Worm (Caenorhabditis elegans): ENCODE data around the gene tkt-1.

tkt-1 gene

ce11 chrIV:10259557-10259956 is 16.1 kb downstream of the tkt-1 start, which contains the start of gene F01G10.9:
F01G10.9 (minus strand) TSS chrIV:10259657.
- TF ChIP-seq dox-1 (GFP tag; IDR thresholded peaks at IDR 0.05) (no peak), sdz-38 (tag; optimal IDR thresholded peaks at IDR 0.05) (no peak), attf-3 (GFP tag; conservative IDR thresholded peaks at IDR 0.05) (no peak), B0261.1 (tag; optimal IDR thresholded peaks at IDR 0.05) (no peak), F23B12.7 (tag; optimal IDR thresholded peaks at IDR 0.05; ENCODE audit: insufficient read depth) (no peak), nfyb-1 (GFP tag; IDR thresholded peaks at IDR 0.05) (no peak), athp-1 (tag; optimal IDR thresholded peaks at IDR 0.05) (no peak), dpl-1 (GFP tag; optimal IDR thresholded peaks at IDR 0.05) (no peak), die-1 (tag; optimal IDR thresholded peaks at IDR 0.05) (no peak), gei-17 (GFP tag; optimal IDR thresholded peaks at IDR 0.05) (no peak), lin-35 (GFP tag; optimal IDR thresholded peaks at IDR 0.05) (no peak), cebp-1 (GFP tag; IDR thresholded peaks at IDR 0.05) (no peak), cebp-1 (tag; optimal IDR thresholded peaks at IDR 0.05) (no peak), aptf-2 (GFP tag; conservative IDR thresholded peaks at IDR 0.05) (no peak), B0336.3 (GFP tag; IDR thresholded peaks at IDR 0.05) (no peak)

- TF ChIP-seq rpc-1 (optimal IDR thresholded peaks at IDR 0.05) = no peak
- no peak for TF ChIP-seq rpc-1 (tag; optimal IDR thresholded peaks at IDR 0.05)
- no peak for TF ChIP-seq nhr-27 (tag; optimal IDR thresholded peaks at IDR 0.05)
- no peak for TF ChIP-seq attf-5 (GFP tag; optimal IDR thresholded peaks at IDR 0.05)
- TF ChIP-seq lin-54 (GFP tag; optimal IDR thresholded peaks at IDR 0.05) = no peak
- no peak for TF ChIP-seq let-607 (tag; optimal IDR thresholded peaks at IDR 0.05)
- no peak for TF ChIP-seq sptf-2 (GFP tag; optimal IDR thresholded peaks at IDR 0.05)
- no peak for TF ChIP-seq F52B5.7 (tag; optimal IDR thresholded peaks at IDR 0.05)
- TF ChIP-seq gei-17 (GFP tag; optimal IDR thresholded peaks at IDR 0.05) = no peak
- TF ChIP-seq ztf-22 (GFP tag; optimal IDR thresholded peaks at IDR 0.05) = no peak
- TF ChIP-seq atf-7 (tag; optimal IDR thresholded peaks at IDR 0.05) = no peak
- TF ChIP-seq chd-7 (tag; optimal IDR thresholded peaks at IDR 0.05) = no peak
- no peak for TF ChIP-seq snpc-1.3 (tag; optimal IDR thresholded peaks at IDR 0.05; ENCODE audit: insufficient read depth)
- no peak for TF ChIP-seq F37B4.10 (GFP tag; IDR thresholded peaks at IDR 0.05)
- TF ChIP-seq hrde-1 (tag; optimal IDR thresholded peaks at IDR 0.05; ENCODE audit: borderline replicate concordance) = no peak
- no peak for TF ChIP-seq rcor-1 (GFP tag; IDR thresholded peaks at IDR 0.05)
- no peak for TF ChIP-seq Y56A3A.18 (GFP tag; IDR thresholded peaks at IDR 0.05)
- no peak for TF ChIP-seq mel-28 (tag; optimal IDR thresholded peaks at IDR 0.05; ENCODE audit: borderline replicate concordance)
- TF ChIP-seq K12H6.12 (tag; optimal IDR thresholded peaks at IDR 0.05) = no peak
- no peak for TF ChIP-seq unc-62 (GFP tag; optimal IDR thresholded peaks at IDR 0.05)
Measured at ce11 chrIV:10261061-10261460, 17.6 kb downstream of the tkt-1 start.

- 0 out of 2 replicates have a peak, but pooled peaks have one; percentile 37 for TF ChIP-seq D2030.7 (GFP tag; IDR thresholded peaks at IDR 0.05)
- TF ChIP-seq aptf-3 (GFP tag; IDR thresholded peaks at IDR 0.05) = 0 out of 2 replicates have a peak, but pooled peaks have one; percentile 36
- TF ChIP-seq Y95B8A.8 (GFP tag; IDR thresholded peaks at IDR 0.05) = 0 out of 2 replicates have a peak, but pooled peaks have one; percentile 59
- TF ChIP-seq lag-1 (GFP tag; IDR thresholded peaks at IDR 0.05) = 0 out of 2 replicates have a peak, but pooled peaks have one; percentile 8
- 0 out of 2 replicates have a peak, but pooled peaks have one; percentile 85 for TF ChIP-seq F37B4.10 (GFP tag; IDR thresholded peaks at IDR 0.05)
- TF ChIP-seq B0019.2 (GFP tag; conservative IDR thresholded peaks at IDR 0.05) = peak; percentile 4; the same call in 1 of the 2 replicates
- 0 out of 2 replicates have a peak, but pooled peaks have one; percentile 15 for TF ChIP-seq egl-18 (GFP tag; IDR thresholded peaks at IDR 0.05)
- TF ChIP-seq F33H1.4 (GFP tag; IDR thresholded peaks at IDR 0.05) = peak; percentile 63
- 0 out of 2 replicates have a peak, but pooled peaks have one; percentile 33 for TF ChIP-seq madf-6 (GFP tag; IDR thresholded peaks at IDR 0.05)
- peak; percentile 83 for TF ChIP-seq egrh-3 (GFP tag; IDR thresholded peaks at IDR 0.05)
- TF ChIP-seq dox-1 (GFP tag; IDR thresholded peaks at IDR 0.05) = 0 out of 2 replicates have a peak, but pooled peaks have one; percentile 40
- peak; percentile 52; the same call in 1 of the 2 replicates for TF ChIP-seq pbrm-1 (GFP tag; IDR thresholded peaks at IDR 0.05)
Measured at ce11 chrIV:10262882-10263281, 19.5 kb downstream of the tkt-1 start.

Measured in whole organism, young adult.